Fruit fly (Drosophila melanogaster) whole organism, embryonic: ENCODE measurements around the gene Dhps.

Source experiments
- Awh ChIP-seq: fragments of 200-800 bp; sonication (Bioruptor generic); IDR thresholded peaks from 2 replicates; pipeline ENCODE4, ENCODE4 v1.3.6; 2022; ENCODE audit warnings: missing biosample characterization, missing genetic modification characterization
- CG11085 ChIP-seq: fragments of 200-800 bp; sonication (Bioruptor generic); IDR thresholded peaks from 2 replicates; pipeline ENCODE4 v1.3.6; 2022; ENCODE audit warnings: missing biosample characterization, missing genetic modification characterization
- CG1233 ChIP-seq: fragments of 200-800 bp; sonication (Bioruptor generic); optimal IDR thresholded peaks from 4 replicates; lab custom pipeline; 2018; ENCODE audit warnings: missing biosample characterization, mild to moderate bottlenecking, missing genetic modification characterization
- CG16779 ChIP-seq: fragments of 200-800 bp; sonication (Bioruptor generic); IDR thresholded peaks from 2 replicates; pipeline ENCODE4 v1.3.6; 2022; ENCODE audit warnings: missing biosample characterization, missing genetic modification characterization
- CG30431 ChIP-seq: fragments of 200-800 bp; sonication (Bioruptor generic); optimal IDR thresholded peaks from 2 replicates; lab custom pipeline; 2017; ENCODE audit warnings: missing biosample characterization, missing genetic modification characterization
- CG31224 ChIP-seq: fragments of 200-800 bp; sonication (Bioruptor generic); IDR thresholded peaks from 2 replicates; pipeline ENCODE4 v1.3.6; 2022; ENCODE audit warnings: missing biosample characterization, missing genetic modification characterization
- CG3726 ChIP-seq: fragments of 200-800 bp; sonication (Bioruptor generic); IDR thresholded peaks from 3 replicates; pipeline ENCODE4, ENCODE4 v1.3.6; 2022; ENCODE audit warnings: missing biosample characterization, missing genetic modification characterization
- CG4854 ChIP-seq: fragments of 200-800 bp; sonication (Bioruptor generic); optimal IDR thresholded peaks from 2 replicates; lab custom pipeline; 2016; ENCODE audit warnings: missing biosample characterization, missing genetic modification characterization, inconsistent platforms
- CG6254 ChIP-seq: fragments of 200-800 bp; sonication (Bioruptor generic); optimal IDR thresholded peaks from 3 replicates; lab custom pipeline; 2017; ENCODE audit warnings: mild to moderate bottlenecking, missing biosample characterization, missing genetic modification reagents, missing genetic modification characterization
- CG7928 ChIP-seq: fragments of 200-800 bp; sonication (Bioruptor generic); optimal IDR thresholded peaks from 2 replicates; lab custom pipeline; 2017; ENCODE audit warnings: missing biosample characterization, mild to moderate bottlenecking, missing genetic modification characterization
- CG7963 ChIP-seq: fragments of 200-800 bp; sonication (Bioruptor generic); IDR thresholded peaks from 3 replicates; pipeline ENCODE4 v1.3.6; 2022; ENCODE audit warnings: missing biosample characterization, missing genetic modification characterization; ENCODE audit not compliant: partially characterized antibody
- HHEX ChIP-seq: fragments of 200-800 bp; sonication (Bioruptor generic); optimal IDR thresholded peaks from 3 replicates; lab custom pipeline; 2017; ENCODE audit warnings: missing biosample characterization, mild to moderate bottlenecking, missing genetic modification characterization, missing genetic modification reagents
- HLH54F ChIP-seq: fragments of 200-800 bp; sonication (Bioruptor generic); optimal IDR thresholded peaks from 3 replicates; lab custom pipeline; 2016; ENCODE audit warnings: missing biosample characterization, missing genetic modification characterization
- Hand ChIP-seq: fragments of 200-800 bp; sonication (Bioruptor generic); optimal IDR thresholded peaks from 2 replicates; lab custom pipeline; 2017; ENCODE audit warnings: mild to moderate bottlenecking, missing biosample characterization, missing genetic modification reagents, missing genetic modification characterization
- Hr51 ChIP-seq, 2 experiments: fragments of 200-800 bp; sonication (Bioruptor generic); optimal IDR thresholded peaks; 2 replicates in 1 of 2; 3 replicates in 1 of 2; lab custom pipeline; 2016 to 2018; ENCODE audit warnings: missing biosample characterization in 2 of 2, missing genetic modification characterization in 2 of 2, mild to moderate bottlenecking in 1 of 2, moderate library complexity in 1 of 2
- Pdp1 ChIP-seq, 2 experiments: fragments of 200-800 bp; sonication (Bioruptor generic); optimal IDR thresholded peaks; 3 replicates each; lab custom pipeline; 2016; ENCODE audit warnings: missing biosample characterization in 2 of 2, missing genetic modification characterization in 2 of 2, mild to moderate bottlenecking in 1 of 2, moderate library complexity in 1 of 2
- Rfx ChIP-seq: fragments of 200-800 bp; sonication (Bioruptor generic); IDR thresholded peaks from 2 replicates; pipeline ENCODE4 v1.3.6; 2022; ENCODE audit warnings: missing biosample characterization, missing genetic modification characterization
- Rx ChIP-seq: fragments of 200-800 bp; sonication (Bioruptor generic); IDR thresholded peaks from 2 replicates; pipeline ENCODE4 v1.3.6; 2022; ENCODE audit warnings: missing biosample characterization, missing genetic modification characterization
- Sox100B ChIP-seq: fragments of 200-800 bp; sonication (Bioruptor generic); optimal IDR thresholded peaks from 3 replicates; lab custom pipeline; 2018; ENCODE audit warnings: missing biosample characterization, mild to moderate bottlenecking, missing genetic modification characterization
- Vsx1 ChIP-seq: fragments of 200-800 bp; sonication (Bioruptor generic); optimal IDR thresholded peaks from 2 replicates; lab custom pipeline; 2017; ENCODE audit warnings: missing biosample characterization, mild to moderate bottlenecking, missing genetic modification characterization, missing genetic modification reagents
- ab ChIP-seq: fragments of 200-800 bp; sonication (Bioruptor generic); optimal IDR thresholded peaks from 2 replicates; lab custom pipeline; 2016; ENCODE audit warnings: missing biosample characterization, missing genetic modification characterization
- abd-A ChIP-seq: fragments of 200-800 bp; sonication (Bioruptor generic); optimal IDR thresholded peaks from 3 replicates; lab custom pipeline; 2019; ENCODE audit warnings: missing biosample characterization, mild to moderate bottlenecking, missing genetic modification characterization, moderate library complexity
- ap ChIP-seq: fragments of 200-800 bp; sonication (Bioruptor generic); IDR thresholded peaks from 2 replicates; pipeline ENCODE4 v1.3.6; 2022; ENCODE audit warnings: missing biosample characterization, missing genetic modification characterization
- az2 ChIP-seq: fragments of 200-800 bp; sonication (Bioruptor generic); optimal IDR thresholded peaks from 3 replicates; lab custom pipeline; 2016; ENCODE audit warnings: missing biosample characterization, missing genetic modification characterization
- bbx ChIP-seq: fragments of 200-800 bp; sonication (Bioruptor generic); IDR thresholded peaks from 2 replicates; pipeline ENCODE4 v1.3.6; 2022; ENCODE audit warnings: missing biosample characterization, missing genetic modification characterization; ENCODE audit not compliant: partially characterized antibody
- chn ChIP-seq: fragments of 200-800 bp; sonication (Bioruptor generic); optimal IDR thresholded peaks from 2 replicates; lab custom pipeline; 2016; ENCODE audit warnings: missing biosample characterization, missing genetic modification characterization
- da ChIP-seq: fragments of 200-800 bp; sonication (Bioruptor generic); optimal IDR thresholded peaks from 2 replicates; lab custom pipeline; 2016; ENCODE audit warnings: missing biosample characterization, missing genetic modification characterization
- dpn ChIP-seq, 2 experiments: fragments of 200-800 bp; sonication (Bioruptor generic); optimal IDR thresholded peaks; 3 replicates each; lab custom pipeline; 2016; ENCODE audit warnings: missing biosample characterization in 2 of 2, missing genetic modification characterization in 2 of 2
- gsb-n ChIP-seq: fragments of 200-800 bp; sonication (Bioruptor generic); optimal IDR thresholded peaks from 3 replicates; lab custom pipeline; 2018; ENCODE audit warnings: missing biosample characterization, mild to moderate bottlenecking, missing genetic modification characterization
- hb ChIP-seq: fragments of 200-800 bp; sonication (Bioruptor generic); IDR thresholded peaks from 3 replicates; pipeline ENCODE4 v1.3.6; 2022; ENCODE audit warnings: missing biosample characterization, missing genetic modification characterization; ENCODE audit not compliant: partially characterized antibody
- hbn ChIP-seq: fragments of 200-800 bp; sonication (Bioruptor generic); IDR thresholded peaks from 2 replicates; pipeline ENCODE4 v1.3.6; 2022; ENCODE audit warnings: missing biosample characterization, missing genetic modification characterization; ENCODE audit not compliant: partially characterized antibody
- knrl ChIP-seq: fragments of 200-800 bp; sonication (Bioruptor generic); IDR thresholded peaks from 3 replicates; pipeline ENCODE4 v1.3.6; 2022; ENCODE audit warnings: missing biosample characterization, missing genetic modification characterization; ENCODE audit not compliant: partially characterized antibody
- nerfin-2 ChIP-seq: fragments of 200-800 bp; sonication (Bioruptor generic); IDR thresholded peaks from 2 replicates; pipeline ENCODE4 v1.3.6; 2022; ENCODE audit warnings: missing biosample characterization, missing genetic modification characterization; ENCODE audit not compliant: partially characterized antibody
- nom ChIP-seq: fragments of 200-800 bp; sonication (Bioruptor generic); optimal IDR thresholded peaks from 2 replicates; lab custom pipeline; 2017; ENCODE audit warnings: missing biosample characterization, missing genetic modification characterization, mild to moderate bottlenecking, moderate library complexity, missing genetic modification reagents
- oc ChIP-seq: fragments of 200-800 bp; sonication (Bioruptor generic); optimal IDR thresholded peaks from 2 replicates; lab custom pipeline; 2018; ENCODE audit warnings: missing biosample characterization, mild to moderate bottlenecking, missing genetic modification characterization, moderate library complexity
- odd ChIP-seq: fragments of 200-800 bp; sonication (Bioruptor generic); optimal IDR thresholded peaks from 2 replicates; lab custom pipeline; 2017; ENCODE audit warnings: missing biosample characterization, mild to moderate bottlenecking, missing genetic modification characterization
- pita ChIP-seq: fragments of 200-800 bp; sonication (Bioruptor generic); optimal IDR thresholded peaks from 2 replicates; lab custom pipeline; 2017; ENCODE audit warnings: missing biosample characterization, mild to moderate bottlenecking, missing genetic modification characterization
- pzg ChIP-seq: fragments of 200-800 bp; sonication (Bioruptor generic); optimal IDR thresholded peaks from 3 replicates; lab custom pipeline; 2018; ENCODE audit warnings: missing biosample characterization, mild to moderate bottlenecking, missing genetic modification characterization, moderate library complexity
- salm ChIP-seq: fragments of 200-800 bp; sonication (Bioruptor generic); optimal IDR thresholded peaks from 2 replicates; lab custom pipeline; 2018; ENCODE audit warnings: missing biosample characterization, mild to moderate bottlenecking, missing genetic modification characterization
- shn ChIP-seq: fragments of 200-800 bp; sonication (Bioruptor generic); optimal IDR thresholded peaks from 3 replicates; lab custom pipeline; 2016; ENCODE audit warnings: missing biosample characterization, missing genetic modification characterization
- slp2 ChIP-seq: fragments of 200-800 bp; sonication (Bioruptor generic); optimal IDR thresholded peaks from 2 replicates; lab custom pipeline; 2016; ENCODE audit warnings: missing biosample characterization, missing genetic modification characterization
- sqz ChIP-seq: fragments of 200-800 bp; sonication (Bioruptor generic); optimal IDR thresholded peaks from 3 replicates; lab custom pipeline; 2018; ENCODE audit warnings: missing biosample characterization, mild to moderate bottlenecking, missing genetic modification characterization
- stc ChIP-seq: fragments of 200-800 bp; sonication (Bioruptor generic); IDR thresholded peaks from 2 replicates; pipeline ENCODE4 v1.3.6; 2022; ENCODE audit warnings: missing biosample characterization, missing genetic modification characterization
- toy ChIP-seq: fragments of 200-800 bp; sonication (Bioruptor generic); IDR thresholded peaks from 2 replicates; pipeline ENCODE4 v1.3.6; 2022; ENCODE audit warnings: missing biosample characterization, missing genetic modification characterization
- trem ChIP-seq: fragments of 200-800 bp; optimal IDR thresholded peaks from 3 replicates; lab custom pipeline; 2019; ENCODE audit warnings: missing biosample characterization, mild to moderate bottlenecking, missing genetic modification characterization, moderate library complexity
- trh ChIP-seq: fragments of 200-800 bp; sonication (Bioruptor generic); optimal IDR thresholded peaks from 2 replicates; lab custom pipeline; 2016; ENCODE audit warnings: missing biosample characterization, missing genetic modification characterization
- tup ChIP-seq: fragments of 200-800 bp; sonication (Bioruptor generic); optimal IDR thresholded peaks from 2 replicates; lab custom pipeline; 2016; ENCODE audit warnings: missing biosample characterization, mild to moderate bottlenecking, missing genetic modification characterization, moderate library complexity
- twi ChIP-seq: fragments of 200-800 bp; optimal IDR thresholded peaks from 2 replicates; lab custom pipeline; 2019; ENCODE audit warnings: missing biosample characterization, mild to moderate bottlenecking, missing genetic modification characterization, moderate library complexity
- vvl ChIP-seq: fragments of 200-800 bp; sonication (Bioruptor generic); IDR thresholded peaks from 2 replicates; pipeline ENCODE4 v1.3.6; 2022; ENCODE audit warnings: missing biosample characterization, missing genetic modification characterization

The Dhps gene

DNA sequence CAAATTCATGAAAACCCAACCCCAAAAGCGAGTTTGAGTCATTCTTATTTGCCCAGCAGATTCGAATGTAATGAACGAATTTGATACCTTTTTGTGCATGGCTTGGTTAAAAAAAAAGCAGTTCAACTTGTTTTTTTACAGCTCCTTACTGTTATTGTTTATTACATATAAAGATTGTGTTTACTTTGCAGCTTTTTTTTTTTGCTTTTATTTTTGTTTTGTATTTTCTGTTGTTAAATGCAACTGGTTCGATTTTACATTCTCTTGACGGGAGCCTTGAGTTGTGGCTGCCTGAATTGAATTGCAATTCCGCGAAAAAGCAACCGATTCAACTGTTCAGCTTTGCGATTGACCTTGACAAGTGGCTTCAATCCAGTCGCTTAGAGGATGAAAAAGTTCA is 43.5 kb upstream of the Dhps start:
- TF ChIP-seq trem (tag; lab: Kevin White, UChicago) (no peak), az2 (GFP tag; lab: Kevin White, UChicago) (no peak), knrl (GFP tag; lab: Robert Waterston, UW) (no peak), odd (GFP tag; lab: Kevin White, UChicago) (no peak), CG3726 (no peak), trh (GFP tag; lab: Kevin White, UChicago) (no peak), nom (GFP tag; lab: Kevin White, UChicago) (peak; percentile 62), ab (no peak)

DNA sequence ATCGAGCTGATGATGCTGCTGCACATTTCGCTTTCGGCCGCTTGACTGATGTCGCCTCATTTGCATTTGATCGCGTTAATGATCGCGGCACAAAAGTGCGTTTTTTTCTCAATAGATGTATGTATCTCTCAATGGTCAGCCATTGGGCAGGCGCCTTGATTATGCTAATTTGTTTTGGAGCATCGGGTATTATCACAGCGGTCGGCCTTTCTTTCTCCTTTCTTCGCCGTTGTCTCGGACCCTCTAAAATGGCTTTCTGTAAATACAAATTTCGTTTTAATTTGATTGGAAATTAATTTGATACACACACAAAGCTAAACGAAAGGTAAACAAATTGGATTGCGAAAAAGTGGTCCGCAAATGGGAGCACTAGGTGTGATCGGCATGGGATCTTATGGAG is 42.7 kb upstream of the Dhps start:
- no peak for TF ChIP-seq salm (tag; lab: Kevin White, UChicago)
- TF ChIP-seq HLH54F, result no peak
- no peak for TF ChIP-seq CG4854
- TF ChIP-seq HHEX (GFP tag; lab: Kevin White, UChicago), result no peak
- 0 out of 2 replicates have a peak, but pooled peaks have one; percentile 5 for TF ChIP-seq Awh
- no peak for TF ChIP-seq da (GFP tag; lab: Kevin White, UChicago)
- TF ChIP-seq CG30431 (GFP tag; lab: Kevin White, UChicago), result no peak
- TF ChIP-seq vvl (GFP tag; lab: Robert Waterston, UW), result peak; percentile 79; the same call in 1 of the 2 replicates
- TF ChIP-seq CG1233 (GFP tag; lab: Kevin White, UChicago), result no peak
- no peak for TF ChIP-seq pita (GFP tag; lab: Kevin White, UChicago)
- TF ChIP-seq hb, result no peak
- TF ChIP-seq tup, result no peak
- no peak for TF ChIP-seq Hand (GFP tag; lab: Kevin White, UChicago)
- TF ChIP-seq chn, result no peak
- no peak for TF ChIP-seq az2 (GFP tag; lab: Kevin White, UChicago)
- no peak for TF ChIP-seq slp2 (GFP tag; lab: Kevin White, UChicago)
- peak; percentile 27 for TF ChIP-seq sqz (GFP tag; lab: Kevin White, UChicago)
- no peak for TF ChIP-seq ap (GFP tag; lab: Robert Waterston, UW)
- TF ChIP-seq hbn (GFP tag; lab: Robert Waterston, UW), result no peak
- TF ChIP-seq nerfin-2 (GFP tag; lab: Robert Waterston, UW), result no peak
- TF ChIP-seq Pdp1 (GFP tag; optimal IDR thresholded peaks at IDR 0.05; lab: Kevin White, UChicago), result peak in 1 of 2 experiments; percentile 44
- TF ChIP-seq gsb-n (tag; lab: Kevin White, UChicago), result peak; percentile 7
- TF ChIP-seq CG16779 (GFP tag; lab: Robert Waterston, UW), result no peak
- no peak for TF ChIP-seq CG7928
- peak; percentile 59 for TF ChIP-seq abd-A
- no peak for TF ChIP-seq pzg
- TF ChIP-seq toy (GFP tag; lab: Robert Waterston, UW), result no peak
- TF ChIP-seq CG11085 (GFP tag; lab: Robert Waterston, UW), result no peak
- no peak for TF ChIP-seq Sox100B (GFP tag; lab: Kevin White, UChicago)
- TF ChIP-seq stc, result no peak
- TF ChIP-seq Rx (GFP tag; lab: Robert Waterston, UW), result no peak
- no peak for TF ChIP-seq bbx
- TF ChIP-seq twi (tag; lab: Kevin White, UChicago), result no peak
- TF ChIP-seq dpn (GFP tag; optimal IDR thresholded peaks at IDR 0.05; lab: Kevin White, UChicago), result no peak
- TF ChIP-seq Rfx (GFP tag; lab: Robert Waterston, UW), result no peak
- TF ChIP-seq CG7963, result no peak
- TF ChIP-seq ab, result no peak
- no peak for TF ChIP-seq shn (GFP tag; lab: Kevin White, UChicago)
- TF ChIP-seq Vsx1, result peak; percentile 8
- peak; percentile 79 for TF ChIP-seq oc
- no peak for TF ChIP-seq CG6254 (GFP tag; lab: Kevin White, UChicago)
- no peak for TF ChIP-seq Hr51 (GFP tag; optimal IDR thresholded peaks at IDR 0.05; lab: Kevin White, UChicago)
- TF ChIP-seq CG31224 (GFP tag; lab: Robert Waterston, UW), result no peak
- TF ChIP-seq, all 482 proteins: peak for 8
